Worm (Caenorhabditis elegans): ENCODE data around the gene R07E5.19.

DNA sequence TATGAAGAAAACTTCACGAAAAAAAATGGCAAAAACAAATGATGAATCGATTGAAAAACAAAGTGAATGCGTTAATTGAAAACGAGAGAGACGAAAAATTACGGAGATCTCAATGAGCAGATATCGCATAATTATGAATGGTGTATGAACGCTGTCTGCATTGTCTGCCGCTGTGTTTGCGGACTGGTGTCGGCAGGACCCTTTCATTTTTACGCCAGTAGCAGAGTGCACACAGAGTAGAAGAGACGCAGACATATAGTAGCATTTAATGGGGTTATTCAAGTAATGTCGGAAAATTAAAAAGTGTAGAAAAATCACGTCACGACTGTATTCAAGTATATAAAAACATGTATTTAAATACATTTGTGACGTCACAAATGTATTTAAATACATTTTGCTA lies 37.0 kb downstream of the R07E5.19 start:
- no peak for TF ChIP-seq snpc-4 (tag; optimal IDR thresholded peaks at IDR 0.05)
- TF ChIP-seq nhr-11 (tag; optimal IDR thresholded peaks at IDR 0.05): no peak
- no peak for TF ChIP-seq mdt-29 (GFP tag; IDR thresholded peaks at IDR 0.05)
- TF ChIP-seq T20F7.1 (GFP tag; optimal IDR thresholded peaks at IDR 0.05): no peak
- no peak for TF ChIP-seq pqm-1 (tag; optimal IDR thresholded peaks at IDR 0.05)
- no peak for TF ChIP-seq lir-3 (tag; optimal IDR thresholded peaks at IDR 0.05)
- no peak for TF ChIP-seq mdl-1 (tag; optimal IDR thresholded peaks at IDR 0.05)
- TF ChIP-seq nhr-77 (tag; optimal IDR thresholded peaks at IDR 0.05): no peak
- no peak for TF ChIP-seq skn-1 (tag; optimal IDR thresholded peaks at IDR 0.05)
- no peak for TF ChIP-seq lin-38 (GFP tag; IDR thresholded peaks at IDR 0.05)
- TF ChIP-seq unc-39 (tag; optimal IDR thresholded peaks at IDR 0.05): no peak
- no peak for TF ChIP-seq ama-1 (optimal IDR thresholded peaks at IDR 0.05)
- TF ChIP-seq hif-1 (tag; optimal IDR thresholded peaks at IDR 0.05): no peak
- no peak for TF ChIP-seq Y105C5A.15 (GFP tag; IDR thresholded peaks at IDR 0.05)

Data from whole organism, L4 larva.